Worm (Caenorhabditis elegans) whole organism, early embryonic: ENCODE measurements around the gene wip-1.

Experiments used
- ama-1 ChIP-seq: fragments of 150-350 bp; optimal IDR thresholded peaks from 2 replicates; lab custom pipeline; 2014
- ceh-36 ChIP-seq: sonication (generic microtip); optimal IDR thresholded peaks from 2 replicates; lab custom pipeline; 2016; ENCODE audit warnings: missing genetic modification characterization, inconsistent platforms, missing compliant biosample characterization
- sea-1 ChIP-seq: fragments of 200-800 bp; sonication (Bioruptor generic); conservative IDR thresholded peaks from 2 replicates; pipeline ENCODE4 v1.3.6; 2022; ENCODE audit warnings: missing genetic modification characterization, missing compliant biosample characterization

DNA sequence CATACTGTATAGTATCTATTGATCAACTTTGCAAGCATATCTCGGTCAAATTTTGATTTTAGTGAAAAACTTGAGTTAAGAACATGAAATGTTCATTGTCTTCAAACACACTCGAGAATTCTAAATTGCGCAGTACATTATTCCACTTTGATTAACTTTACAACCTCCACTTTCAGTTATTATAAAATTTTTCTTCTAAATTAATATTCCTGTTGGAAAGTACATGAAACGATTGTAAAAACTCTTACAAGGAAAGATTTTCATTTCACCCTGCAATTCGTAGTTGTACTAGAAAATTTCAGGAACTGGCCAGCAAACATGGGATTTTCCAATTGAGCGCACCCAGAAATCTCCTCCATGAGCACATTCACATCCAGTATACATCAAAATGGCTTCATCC, 26.3 kb downstream of the wip-1 start, which contains the start of gene C45G9.14:
- TF ChIP-seq ama-1 (lab: Kevin White, UChicago) (no peak), ceh-36 (tag; lab: Kevin White, UChicago) (no peak), sea-1 (GFP tag; lab: Robert Waterston, UW) (no peak)
